Worm (Caenorhabditis elegans) whole organism, young adult: Measurements from ENCODE around the gene Y44A6D.5.

Source experiments
- B0035.1 ChIP-seq: sonication (generic microtip); optimal IDR thresholded peaks from 2 replicates; lab custom pipeline; 2016; ENCODE audit warnings: missing genetic modification characterization, mild to moderate bottlenecking, missing compliant biosample characterization, missing genotype, missing genetic modification reagents
- B0261.1 ChIP-seq: sonication (generic microtip); optimal IDR thresholded peaks from 2 replicates; lab custom pipeline; 2016; ENCODE audit warnings: mild to moderate bottlenecking, missing genetic modification characterization, moderate library complexity, missing compliant biosample characterization
- B0336.3 ChIP-seq: fragments of 200-800 bp; sonication (Bioruptor generic); IDR thresholded peaks from 2 replicates; pipeline ENCODE4 v1.3.6; 2022; ENCODE audit warnings: missing genetic modification characterization, missing compliant biosample characterization
- F22D6.2 ChIP-seq: sonication (generic microtip); optimal IDR thresholded peaks from 2 replicates; lab custom pipeline; 2016; ENCODE audit warnings: mild to moderate bottlenecking, missing genetic modification characterization, missing compliant biosample characterization
- F49E8.2 ChIP-seq: sonication (generic microtip); optimal IDR thresholded peaks from 3 replicates; lab custom pipeline; 2017; ENCODE audit warnings: missing genetic modification characterization, mild to moderate bottlenecking, missing compliant biosample characterization, antibody characterized with exemption, moderate library complexity; ENCODE audit not compliant: insufficient read depth
- F55B11.4 ChIP-seq: sonication (generic microtip); optimal IDR thresholded peaks from 2 replicates; lab custom pipeline; 2016; ENCODE audit warnings: missing compliant biosample characterization, missing genetic modification characterization, borderline replicate concordance; ENCODE audit not compliant: insufficient read depth
- K11D2.4 ChIP-seq: fragments of 200-800 bp; sonication (Bioruptor generic); IDR thresholded peaks from 2 replicates; pipeline ENCODE4 v1.3.6; 2022; ENCODE audit warnings: missing genetic modification reagents, missing genetic modification characterization, missing compliant biosample characterization
- T07F8.4 ChIP-seq: sonication (generic microtip); optimal IDR thresholded peaks from 2 replicates; lab custom pipeline; 2016; ENCODE audit warnings: mild to moderate bottlenecking, missing genetic modification characterization, moderate library complexity, missing compliant biosample characterization
- Y56A3A.18 ChIP-seq: fragments of 200-800 bp; sonication (Bioruptor generic); IDR thresholded peaks from 2 replicates; pipeline ENCODE4 v1.3.6; 2022; ENCODE audit warnings: missing genetic modification reagents, missing genetic modification characterization, missing compliant biosample characterization
- akir-1 ChIP-seq: fragments of 200-800 bp; sonication (Bioruptor generic); optimal IDR thresholded peaks from 2 replicates; lab custom pipeline; 2018; ENCODE audit warnings: mild to moderate bottlenecking, missing genetic modification characterization, moderate library complexity, missing compliant biosample characterization
- atf-7 ChIP-seq: sonication (generic microtip); optimal IDR thresholded peaks from 2 replicates; lab custom pipeline; 2017; ENCODE audit warnings: mild to moderate bottlenecking, missing genetic modification characterization, missing compliant biosample characterization
- athp-1 ChIP-seq: sonication (generic microtip); optimal IDR thresholded peaks from 2 replicates; lab custom pipeline; 2017; ENCODE audit warnings: mild to moderate bottlenecking, missing genetic modification characterization, missing compliant biosample characterization
- attf-5 ChIP-seq: fragments of 200-800 bp; sonication (Bioruptor generic); optimal IDR thresholded peaks from 2 replicates; lab custom pipeline; 2018; ENCODE audit warnings: mild to moderate bottlenecking, missing genetic modification characterization, missing compliant biosample characterization
- attf-6 ChIP-seq: fragments of 200-800 bp; sonication (Bioruptor generic); IDR thresholded peaks from 2 replicates; pipeline ENCODE4 v1.3.6; 2022; ENCODE audit warnings: missing genetic modification reagents, missing genetic modification characterization, missing compliant biosample characterization
- bed-1 ChIP-seq: fragments of 200-800 bp; sonication (Bioruptor generic); IDR thresholded peaks from 2 replicates; pipeline ENCODE4 v1.3.6; 2022; ENCODE audit warnings: missing genetic modification reagents, missing genetic modification characterization, missing compliant biosample characterization
- ceh-27 ChIP-seq: fragments of 200-800 bp; sonication (Bioruptor generic); optimal IDR thresholded peaks from 2 replicates; lab custom pipeline; 2018; ENCODE audit warnings: mild to moderate bottlenecking, missing genetic modification characterization, moderate library complexity, missing compliant biosample characterization
- die-1 ChIP-seq: sonication (generic microtip); optimal IDR thresholded peaks from 2 replicates; lab custom pipeline; 2016; ENCODE audit warnings: missing genotype, mild to moderate bottlenecking, missing genetic modification characterization, missing compliant biosample characterization
- dox-1 ChIP-seq: fragments of 200-800 bp; sonication (Bioruptor generic); IDR thresholded peaks from 2 replicates; pipeline ENCODE4 v1.3.6; 2022; ENCODE audit warnings: missing genetic modification reagents, missing genetic modification characterization, missing compliant biosample characterization
- dpff-1 ChIP-seq: sonication (generic microtip); optimal IDR thresholded peaks from 2 replicates; lab custom pipeline; 2017; ENCODE audit warnings: mild to moderate bottlenecking, missing genetic modification characterization, missing compliant biosample characterization
- egl-18 ChIP-seq: fragments of 200-800 bp; sonication (Bioruptor generic); IDR thresholded peaks from 2 replicates; pipeline ENCODE4 v1.3.6; 2022; ENCODE audit warnings: missing genetic modification reagents, missing genetic modification characterization, missing compliant biosample characterization
- egl-44 ChIP-seq: fragments of 200-800 bp; sonication (Bioruptor generic); IDR thresholded peaks from 2 replicates; pipeline ENCODE4 v1.3.6; 2022; ENCODE audit warnings: missing genetic modification reagents, missing genetic modification characterization, missing compliant biosample characterization
- ekl-4 ChIP-seq: fragments of 200-800 bp; sonication (Bioruptor generic); IDR thresholded peaks from 2 replicates; pipeline ENCODE4 v1.3.6; 2022; ENCODE audit warnings: missing genetic modification reagents, missing genetic modification characterization, missing compliant biosample characterization
- fkh-3 ChIP-seq: sonication (generic microtip); optimal IDR thresholded peaks from 2 replicates; lab custom pipeline; 2016; ENCODE audit warnings: mild to moderate bottlenecking, missing genetic modification characterization, missing compliant biosample characterization
- lag-1 ChIP-seq: fragments of 200-800 bp; sonication (Bioruptor generic); IDR thresholded peaks from 2 replicates; pipeline ENCODE4 v1.3.6; 2022; ENCODE audit warnings: missing genetic modification reagents, missing genetic modification characterization, missing compliant biosample characterization
- lin-26 ChIP-seq: fragments of 200-800 bp; sonication (Bioruptor generic); IDR thresholded peaks from 2 replicates; pipeline ENCODE4 v1.3.6; 2022; ENCODE audit warnings: missing genetic modification reagents, missing genetic modification characterization, missing compliant biosample characterization
- lir-1 ChIP-seq: fragments of 200-800 bp; sonication (Bioruptor generic); conservative IDR thresholded peaks from 2 replicates; pipeline ENCODE4 v1.3.6; 2022; ENCODE audit warnings: missing genetic modification reagents, missing genetic modification characterization, missing compliant biosample characterization
- madf-10 ChIP-seq: sonication (generic microtip); optimal IDR thresholded peaks from 2 replicates; lab custom pipeline; 2016; ENCODE audit warnings: mild to moderate bottlenecking, missing genetic modification characterization, missing compliant biosample characterization
- mcd-1 ChIP-seq: fragments of 200-800 bp; sonication (Bioruptor generic); IDR thresholded peaks from 2 replicates; pipeline ENCODE4 v1.3.6; 2022; ENCODE audit warnings: missing genetic modification reagents, missing genetic modification characterization, missing compliant biosample characterization
- nfya-2 ChIP-seq: fragments of 200-800 bp; sonication (Bioruptor generic); IDR thresholded peaks from 2 replicates; pipeline ENCODE4 v1.3.6; 2022; ENCODE audit warnings: missing genetic modification reagents, missing genetic modification characterization, missing compliant biosample characterization
- nhr-120 ChIP-seq: fragments of 200-800 bp; sonication (Bioruptor generic); IDR thresholded peaks from 2 replicates; pipeline ENCODE4 v1.3.6; 2022; ENCODE audit warnings: missing genetic modification characterization, missing compliant biosample characterization
- nhr-80 ChIP-seq: sonication (generic microtip); optimal IDR thresholded peaks from 2 replicates; lab custom pipeline; 2016; ENCODE audit warnings: missing genetic modification characterization, missing compliant biosample characterization
- snpc-1.1 ChIP-seq: sonication (generic microtip); optimal IDR thresholded peaks from 2 replicates; lab custom pipeline; 2017; ENCODE audit warnings: missing genetic modification characterization, mild to moderate bottlenecking, missing compliant biosample characterization, antibody characterized with exemption, moderate library complexity, missing genotype, missing genetic modification reagents; ENCODE audit not compliant: insufficient read depth
- snpc-1.3 ChIP-seq: sonication (generic microtip); optimal IDR thresholded peaks from 2 replicates; lab custom pipeline; 2017; ENCODE audit warnings: missing genetic modification characterization, mild to moderate bottlenecking, missing compliant biosample characterization, antibody characterized with exemption, moderate library complexity, missing genotype, missing genetic modification reagents; ENCODE audit not compliant: insufficient read depth
- snpc-4 ChIP-seq, 5 experiments: fragments of 150-350 bp in 1 of 5; sonication (generic microtip) in 4 of 5; optimal IDR thresholded peaks; 2 replicates each; lab custom pipeline; 2014 to 2018; ENCODE audit warnings: missing genetic modification characterization in 5 of 5, missing biosample characterization in 3 of 5, antibody characterized with exemption in 2 of 5, mild to moderate bottlenecking in 2 of 5, missing compliant biosample characterization in 2 of 5, missing genotype in 2 of 5, moderate library complexity in 2 of 5, missing genetic modification reagents in 1 of 5
- tbp1 ChIP-seq: fragments of 200-800 bp; sonication (Bioruptor generic); optimal IDR thresholded peaks from 2 replicates; lab custom pipeline; 2018; ENCODE audit warnings: mild to moderate bottlenecking, missing genetic modification characterization, missing compliant biosample characterization
- unc-62 ChIP-seq: fragments of 150-350 bp; optimal IDR thresholded peaks from 2 replicates; lab custom pipeline; 2014; ENCODE audit warnings: missing biosample characterization, missing genetic modification reagents, missing genetic modification characterization
- ztf-18 ChIP-seq: sonication (generic microtip); optimal IDR thresholded peaks from 2 replicates; lab custom pipeline; 2016; ENCODE audit warnings: missing genotype, mild to moderate bottlenecking, missing genetic modification characterization, missing compliant biosample characterization
- ztf-22 ChIP-seq: fragments of 200-800 bp; sonication (Bioruptor generic); optimal IDR thresholded peaks from 2 replicates; lab custom pipeline; 2018; ENCODE audit warnings: mild to moderate bottlenecking, missing genetic modification characterization, moderate library complexity, missing compliant biosample characterization
- ztf-26 ChIP-seq: sonication (generic microtip); optimal IDR thresholded peaks from 2 replicates; lab custom pipeline; 2017; ENCODE audit warnings: missing genetic modification characterization, missing compliant biosample characterization
- ztf-3 ChIP-seq: fragments of 200-800 bp; sonication (Bioruptor generic); optimal IDR thresholded peaks from 2 replicates; lab custom pipeline; 2018; ENCODE audit warnings: mild to moderate bottlenecking, missing genetic modification characterization, missing compliant biosample characterization
- ztf-6 ChIP-seq: fragments of 200-800 bp; sonication (Bioruptor generic); IDR thresholded peaks from 2 replicates; pipeline ENCODE4 v1.3.6; 2022; ENCODE audit warnings: missing genetic modification reagents, missing genetic modification characterization, missing compliant biosample characterization

The Y44A6D.5 gene

ce11 chrV:20779707-20780346, 23.0 kb downstream of the Y44A6D.5 start:
- TF ChIP-seq nfya-2 (GFP tag; lab: Robert Waterston, UW) (no peak), akir-1 (GFP tag; lab: Kevin White, UChicago) (no peak), lin-26 (no peak), ekl-4 (GFP tag; lab: Robert Waterston, UW) (0 out of 2 replicates have a peak, but pooled peaks have one; percentile 18), Y56A3A.18 (GFP tag; lab: Robert Waterston, UW) (0 out of 2 replicates have a peak, but pooled peaks have one; percentile 42), ztf-26 (tag; lab: Kevin White, UChicago) (no peak), madf-10 (tag; lab: Kevin White, UChicago) (peak; percentile 49), K11D2.4 (no peak), attf-6 (GFP tag; lab: Robert Waterston, UW) (no peak), B0336.3 (GFP tag; lab: Robert Waterston, UW) (0 out of 2 replicates have a peak, but pooled peaks have one; percentile 20)
- TF ChIP-seq, all 124 proteins: peak for 4

DNA sequence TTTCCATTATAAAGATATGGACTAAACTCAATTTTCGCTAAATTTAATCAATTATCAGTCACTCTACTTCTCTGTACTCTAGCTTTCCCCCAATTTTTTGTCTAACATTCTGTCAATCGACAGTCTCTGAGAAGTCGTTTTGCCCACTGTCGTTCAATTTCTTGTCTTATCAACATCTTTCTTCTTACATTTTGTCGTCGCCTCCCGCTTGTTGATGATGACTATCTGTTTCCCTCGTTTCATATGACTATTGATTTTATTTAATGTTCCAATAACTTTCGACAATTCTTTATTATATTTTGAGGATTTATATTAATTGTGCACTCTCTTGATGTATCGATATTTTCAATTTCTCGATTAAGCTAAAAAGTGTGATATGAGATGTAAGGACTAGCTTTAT, 23.9 kb downstream of the Y44A6D.5 start:
- no peak for TF ChIP-seq unc-62 (GFP tag; lab: Kevin White, UChicago)
- TF ChIP-seq nhr-80 (tag; lab: Kevin White, UChicago) = peak; percentile 20
- TF ChIP-seq F22D6.2 (tag; lab: Kevin White, UChicago) = no peak
- TF ChIP-seq ceh-27 (GFP tag; lab: Kevin White, UChicago) = no peak
- TF ChIP-seq dpff-1 = no peak
- 0 out of 2 replicates have a peak, but pooled peaks have one; percentile 28 for TF ChIP-seq egl-44 (GFP tag; lab: Robert Waterston, UW)
- TF ChIP-seq fkh-3 (tag; lab: Kevin White, UChicago) = no peak
- TF ChIP-seq bed-1 (GFP tag; lab: Robert Waterston, UW) = no peak
- no peak for TF ChIP-seq F55B11.4 (tag; lab: Kevin White, UChicago)
- TF ChIP-seq, all 124 proteins: peak for 2

DNA sequence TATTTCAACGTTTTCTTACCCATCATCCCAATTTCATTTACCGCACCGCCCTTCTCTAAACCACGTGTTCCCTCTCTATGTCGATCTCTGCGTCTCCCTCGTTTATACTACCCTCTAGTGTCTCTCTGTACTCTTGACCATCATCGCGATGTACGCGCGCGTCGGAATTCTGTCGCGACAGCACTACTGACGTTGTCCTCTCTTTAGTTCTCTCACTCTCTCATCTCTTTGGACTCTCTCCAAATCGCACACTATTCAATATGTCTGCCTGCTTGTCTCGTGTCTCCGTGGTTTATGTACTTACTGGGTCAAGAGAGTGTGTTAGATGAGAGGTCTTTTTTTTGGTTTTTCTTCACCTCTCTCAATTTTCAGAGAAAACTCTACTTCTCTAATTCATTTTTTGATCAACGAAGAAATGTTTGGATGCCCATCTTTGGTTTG, 24.5 kb downstream of the Y44A6D.5 start:
- TF ChIP-seq atf-7 = peak; percentile 91
- no peak for TF ChIP-seq B0261.1
- peak; percentile 78 for TF ChIP-seq attf-5 (GFP tag; lab: Kevin White, UChicago)
- TF ChIP-seq B0035.1 = peak; percentile 70
- peak; percentile 75; the same call in 1 of the 2 replicates for TF ChIP-seq lin-26
- peak; percentile 37 for TF ChIP-seq die-1
- peak; percentile 19 for TF ChIP-seq fkh-3 (tag; lab: Kevin White, UChicago)
- TF ChIP-seq snpc-4 (GFP tag; optimal IDR thresholded peaks at IDR 0.05; lab: Kevin White, UChicago) = no peak
- peak in 3 of 4 experiments; percentile 14 to 80 (median 79) for TF ChIP-seq snpc-4 (tag; optimal IDR thresholded peaks at IDR 0.05; lab: Kevin White, UChicago)
- TF ChIP-seq nhr-120 = no peak
- TF ChIP-seq ztf-3 = peak; percentile 11
- TF ChIP-seq lag-1 (GFP tag; lab: Robert Waterston, UW) = no peak
- no peak for TF ChIP-seq snpc-1.1
- TF ChIP-seq F49E8.2 = no peak
- no peak for TF ChIP-seq T07F8.4
- TF ChIP-seq mcd-1 = peak; percentile 78
- peak; percentile 48 for TF ChIP-seq snpc-1.3 (tag; lab: Kevin White, UChicago)
- peak; percentile 85 for TF ChIP-seq lir-1 (GFP tag; lab: Robert Waterston, UW)
- peak; percentile 3 for TF ChIP-seq athp-1 (tag; lab: Kevin White, UChicago)
- TF ChIP-seq tbp1 (GFP tag; lab: Kevin White, UChicago) = peak; percentile 69
- TF ChIP-seq dox-1 = peak; percentile 82
- TF ChIP-seq egl-18 = no peak
- TF ChIP-seq ztf-18 (tag; lab: Kevin White, UChicago) = peak; percentile 53
- TF ChIP-seq nfya-2 (GFP tag; lab: Robert Waterston, UW) = no peak
- TF ChIP-seq F55B11.4 (tag; lab: Kevin White, UChicago) = no peak
- TF ChIP-seq ztf-6 (GFP tag; lab: Robert Waterston, UW) = 0 out of 2 replicates have a peak, but pooled peaks have one; percentile 64
- TF ChIP-seq ztf-22 = peak; percentile 51
